Worm (Caenorhabditis elegans): ENCODE results near the gene hil-2.

DNA sequence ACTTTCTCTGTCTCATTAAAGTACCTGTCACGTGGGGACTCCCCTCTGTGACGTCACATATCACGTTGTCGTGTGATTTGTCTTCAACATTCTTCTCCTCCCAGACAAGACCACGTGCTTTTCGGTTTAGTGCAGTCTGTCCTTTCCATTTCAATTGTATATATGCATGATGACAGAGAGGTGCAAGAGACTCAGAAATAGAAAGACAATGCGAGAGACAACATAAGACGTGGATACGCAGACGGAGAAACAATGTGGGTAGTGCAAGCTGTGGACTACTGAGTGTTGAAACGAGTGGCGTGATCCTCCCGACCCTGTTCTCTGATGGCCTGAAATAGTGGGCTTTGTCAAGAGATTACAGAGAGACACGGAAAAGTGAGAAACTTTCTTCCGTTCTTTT, 42.7 kb downstream of the hil-2 start:
- TF ChIP-seq dao-5 (tag; optimal IDR thresholded peaks at IDR 0.05) (no peak), him-1 (tag; optimal IDR thresholded peaks at IDR 0.05) (peak; percentile 81), W03F9.2 (tag; optimal IDR thresholded peaks at IDR 0.05) (peak; percentile 95)

All from whole organism, L4/young adult.